Worm (Caenorhabditis elegans) whole organism, L4/young adult: Measurements from ENCODE around the gene T08A9.13.

ENCODE experiments used
- W03F9.2 ChIP-seq: fragments of 150-350 bp; optimal IDR thresholded peaks from 2 replicates; lab custom pipeline; 2014; ENCODE audit warnings: missing biosample characterization, missing genetic modification characterization
- dao-5 ChIP-seq: sonication (generic microtip); optimal IDR thresholded peaks from 2 replicates; lab custom pipeline; 2016; ENCODE audit warnings: missing genotype, missing genetic modification characterization, moderate library complexity, missing compliant biosample characterization
- him-1 ChIP-seq: sonication (generic microtip); optimal IDR thresholded peaks from 2 replicates; lab custom pipeline; 2016; ENCODE audit warnings: missing genotype, missing genetic modification reagents, missing genetic modification characterization, missing compliant biosample characterization

ce11 chrX:7326967-7327651 is 4.9 kb upstream of the T08A9.13 start, which contains the start of gene sng-1:
- TF ChIP-seq him-1 (tag; lab: Kevin White, UChicago), result peak; percentile 36
- TF ChIP-seq W03F9.2 (tag; lab: Kevin White, UChicago), result no peak
- no peak for TF ChIP-seq dao-5
